Worm (Caenorhabditis elegans): ENCODE data around the gene spas-1.

spas-1 gene

ce11 chrV:9157597-9157996 is 18.0 kb upstream of the spas-1 start:
- peak; percentile 24 for TF ChIP-seq fkh-8 (tag; optimal IDR thresholded peaks at IDR 0.05)
- peak; percentile 36 for TF ChIP-seq nhr-71 (tag; optimal IDR thresholded peaks at IDR 0.05)
- peak; percentile 96 for TF ChIP-seq fkh-10 (GFP tag; optimal IDR thresholded peaks at IDR 0.05)
- no peak for TF ChIP-seq nhr-28 (tag; optimal IDR thresholded peaks at IDR 0.05)
- no peak for TF ChIP-seq alr-1 (tag; optimal IDR thresholded peaks at IDR 0.05; ENCODE audit: borderline replicate concordance)
- no peak for TF ChIP-seq Y116A8C.19 (tag; optimal IDR thresholded peaks at IDR 0.05; ENCODE audit: borderline replicate concordance)
- peak; percentile 41 for TF ChIP-seq nhr-47 (tag; optimal IDR thresholded peaks at IDR 0.05)
- TF ChIP-seq lin-35 (GFP tag; optimal IDR thresholded peaks at IDR 0.05), result no peak
- peak; percentile 39 for TF ChIP-seq lin-14 (GFP tag; optimal IDR thresholded peaks at IDR 0.05)
- no peak for TF ChIP-seq dpl-1 (GFP tag; optimal IDR thresholded peaks at IDR 0.05)

- TF ChIP-seq nhr-90 (tag; optimal IDR thresholded peaks at IDR 0.05; ENCODE audit: poor library complexity) (peak; percentile 7), nhr-71 (tag; optimal IDR thresholded peaks at IDR 0.05) (peak; percentile 25), nhr-85 (tag) (peak; percentile 59), aly-2 (tag; optimal IDR thresholded peaks at IDR 0.05) (peak; percentile 60)
These were observed 16.4 kb upstream of the spas-1 start for ce11 chrV:9159146-9159717.

ce11 chrV:9160224-9160886 is 15.2 kb upstream of the spas-1 start, which contains the start of gene col-144:
Gene col-144 (minus strand): TSS chrV:9160642.
- TF ChIP-seq nhr-20 (tag; optimal IDR thresholded peaks at IDR 0.05) (peak; percentile 64), efl-1 (optimal IDR thresholded peaks at IDR 0.05) (no peak), efl-1 (GFP tag; optimal IDR thresholded peaks at IDR 0.05 in 1 of 2) (peak in 1 of 2 experiments; percentile 82), ama-1 (optimal IDR thresholded peaks at IDR 0.05) (peak; percentile 13), blmp-1 (tag; optimal IDR thresholded peaks at IDR 0.05) (peak; percentile 38), elt-3 (tag; optimal IDR thresholded peaks at IDR 0.05) (peak in 2 of 6 experiments; percentile 36 to 39), lin-14 (GFP tag; optimal IDR thresholded peaks at IDR 0.05) (peak; percentile 68), dpl-1 (GFP tag; optimal IDR thresholded peaks at IDR 0.05) (no peak), lin-35 (GFP tag; optimal IDR thresholded peaks at IDR 0.05) (peak in 1 of 2 experiments; percentile 26), snu-23 (GFP tag; optimal IDR thresholded peaks at IDR 0.05) (peak; percentile 59), fos-1 (tag; optimal IDR thresholded peaks at IDR 0.05) (no peak), nhr-19 (GFP tag; conservative IDR thresholded peaks at IDR 0.05) (peak; percentile 39; the same call in 1 of the 2 replicates), unc-30 (tag; optimal IDR thresholded peaks at IDR 0.05) (no peak), nhr-71 (tag; optimal IDR thresholded peaks at IDR 0.05) (peak; percentile 55), efl-3 (GFP tag; optimal IDR thresholded peaks at IDR 0.05) (no peak), mef-2 (tag; optimal IDR thresholded peaks at IDR 0.05) (no peak), nhr-85 (tag) (peak; percentile 93)

- TF ChIP-seq elt-3 (tag; optimal IDR thresholded peaks at IDR 0.05) (no peak), snu-23 (GFP tag; optimal IDR thresholded peaks at IDR 0.05) (no peak), zip-4 (GFP tag; optimal IDR thresholded peaks at IDR 0.05) (no peak), nhr-77 (tag; optimal IDR thresholded peaks at IDR 0.05) (no peak), lir-3 (tag; optimal IDR thresholded peaks at IDR 0.05; ENCODE audit: poor library complexity) (no peak), pax-3 (tag; optimal IDR thresholded peaks at IDR 0.05) (no peak), nhr-76 (tag; optimal IDR thresholded peaks at IDR 0.05) (no peak), grh-1 (GFP tag; IDR thresholded peaks at IDR 0.05) (no peak), nhr-20 (tag; optimal IDR thresholded peaks at IDR 0.05) (no peak), Y116A8C.19 (tag; optimal IDR thresholded peaks at IDR 0.05; ENCODE audit: borderline replicate concordance) (no peak), lin-13 (GFP tag; optimal IDR thresholded peaks at IDR 0.05) (no peak), pag-3 (tag; optimal IDR thresholded peaks at IDR 0.05; ENCODE audit: borderline replicate concordance, insufficient read depth) (no peak)
These were observed 13.4 kb upstream of the spas-1 start for ce11 chrV:9162118-9162729.

Measured in whole organism, L1 larva.